Fruit fly (Drosophila melanogaster) whole organism, wandering third instar larva: ENCODE results near the gene Miga.

ENCODE experiments used
- HLH106 ChIP-seq: fragments of 200-800 bp; optimal IDR thresholded peaks from 3 replicates; lab custom pipeline; 2019; ENCODE audit warnings: missing biosample characterization, mild to moderate bottlenecking, missing genetic modification characterization, moderate library complexity
- N ChIP-seq: fragments of >200 bp; optimal IDR thresholded peaks from 2 replicates; lab custom pipeline; 2018; ENCODE audit warnings: missing biosample characterization, missing external identifiers, missing genetic modification characterization
- dl ChIP-seq, 2 experiments: fragments of 175-275, 200-275 bp in 1 of 2; fragments of 200-275 bp in 1 of 2; sonication (Bioruptor generic); optimal IDR thresholded peaks; lab custom pipeline; 2018; ENCODE audit warnings: mild to moderate bottlenecking in 2 of 2, missing biosample characterization in 2 of 2, missing genetic modification characterization in 2 of 2, moderate library complexity in 2 of 2; ENCODE audit not compliant: partially characterized antibody in 2 of 2, insufficient read depth in 1 of 2
- h ChIP-seq: fragments of 200-800 bp; sonication (Bioruptor generic); optimal IDR thresholded peaks from 3 replicates; lab custom pipeline; 2016; ENCODE audit warnings: missing biosample characterization, mild to moderate bottlenecking, missing genetic modification characterization
- lola ChIP-seq: fragments of >200 bp; optimal IDR thresholded peaks from 2 replicates; lab custom pipeline; 2017; ENCODE audit warnings: missing biosample characterization, missing genetic modification characterization
- psq ChIP-seq: fragments of 200-800 bp; sonication (Bioruptor generic); optimal IDR thresholded peaks from 3 replicates; lab custom pipeline; 2017; ENCODE audit warnings: missing biosample characterization, mild to moderate bottlenecking, missing genetic modification characterization, moderate library complexity
- woc ChIP-seq: sonication (Bioruptor generic); optimal IDR thresholded peaks from 2 replicates; lab custom pipeline; 2016; ENCODE audit warnings: missing biosample characterization, mild to moderate bottlenecking, missing genetic modification characterization

dm6 chrX:8442161-8442560 is 4.5 kb upstream of the Miga start, which contains the start of gene CG12123:
- TF ChIP-seq HLH106 (tag; lab: Kevin White, UChicago) (no peak), woc (GFP tag; lab: Kevin White, UChicago) (no peak), lola (GFP tag; lab: Kevin White, UChicago) (no peak), h (no peak), psq (GFP tag; lab: Kevin White, UChicago) (no peak), N (no peak), dl (GFP tag; optimal IDR thresholded peaks at IDR 0.05; lab: Kevin White, UChicago; ENCODE audit: insufficient read depth in 1 of 2, partially characterized antibody in 2 of 2) (no peak)
